Fruit fly (Drosophila melanogaster): ENCODE measurements around the gene Gr10a.

The Gr10a gene

DNA sequence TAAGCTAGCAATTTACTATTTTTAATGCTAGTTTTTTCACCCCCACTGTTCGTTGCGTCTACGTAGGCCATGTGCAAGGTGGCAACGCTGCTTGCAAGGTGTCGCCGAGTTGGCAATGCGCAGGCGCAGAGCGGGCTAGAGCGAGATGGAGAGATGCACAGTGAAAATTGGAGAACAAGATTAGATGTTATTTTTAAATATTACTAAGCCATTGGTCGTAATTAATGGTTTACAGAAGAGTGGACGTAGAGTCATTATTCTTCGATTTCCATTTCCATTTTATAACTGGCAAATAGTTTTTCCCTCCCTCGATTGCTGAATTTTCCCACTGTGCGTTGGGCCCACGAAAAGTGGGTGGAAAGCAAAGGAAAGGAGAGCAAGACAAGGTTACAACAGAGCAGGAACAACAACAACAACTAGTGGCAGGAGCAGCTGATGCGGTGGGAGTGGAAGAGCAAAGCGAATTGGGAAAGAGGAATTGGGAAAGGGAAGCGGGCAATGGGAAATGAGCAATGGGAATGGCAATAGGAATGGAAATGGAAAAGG, 35.7 kb upstream of the Gr10a start (continued):
- TF ChIP-seq pan (optimal IDR thresholded peaks at IDR 0.05) (no peak), pan (GFP tag; optimal IDR thresholded peaks at IDR 0.05 in 1 of 2, IDR thresholded peaks at IDR 0.05 in 1 of 2) (peak in 1 of 2 experiments; percentile 87), CG10209 (GFP tag; optimal IDR thresholded peaks at IDR 0.05) (peak; percentile 66), Sry-β (GFP tag; optimal IDR thresholded peaks at IDR 0.05) (no peak), rib (GFP tag; IDR thresholded peaks at IDR 0.05) (peak; percentile 71), Oaz (GFP tag; IDR thresholded peaks at IDR 0.05) (peak; percentile 57; the same call in 1 of the 2 replicates), CG2875 (GFP tag; optimal IDR thresholded peaks at IDR 0.05) (peak; percentile 62), CG4707 (GFP tag; optimal IDR thresholded peaks at IDR 0.05) (peak; percentile 92), Ets65A (GFP tag) (peak; percentile 95), CG17802 (tag; optimal IDR thresholded peaks at IDR 0.05) (peak; percentile 40), lilli (GFP tag; optimal IDR thresholded peaks at IDR 0.05) (peak; percentile 88), CG34224 (GFP tag; IDR thresholded peaks at IDR 0.05; ENCODE audit: partially characterized antibody) (no peak), CG5953 (GFP tag; IDR thresholded peaks at IDR 0.05) (peak; percentile 75; the same call in 1 of the 2 replicates), CG14965 (GFP tag; optimal IDR thresholded peaks at IDR 0.05; ENCODE audit: borderline replicate concordance) (no peak), Dip3 (GFP tag; optimal IDR thresholded peaks at IDR 0.05) (peak; percentile 59), CG6854 (GFP tag; optimal IDR thresholded peaks at IDR 0.05) (peak; percentile 37), repo (GFP tag; optimal IDR thresholded peaks at IDR 0.05) (peak; percentile 30), CG17361 (GFP tag; IDR thresholded peaks at IDR 0.05) (peak; percentile 69; the same call in 2 of the 3 replicates), CG18764 (GFP tag; optimal IDR thresholded peaks at IDR 0.05) (peak; percentile 43), MTF-1 (GFP tag; optimal IDR thresholded peaks at IDR 0.05; ENCODE audit: borderline replicate concordance) (no peak), dm (GFP tag; optimal IDR thresholded peaks at IDR 0.05) (peak; percentile 34), Drgx (GFP tag; IDR thresholded peaks at IDR 0.05) (peak; percentile 95), crp (GFP tag; optimal IDR thresholded peaks at IDR 0.05) (peak in 1 of 2 experiments; percentile 46), kah (GFP tag; optimal IDR thresholded peaks at IDR 0.05) (peak; percentile 56), prd (optimal IDR thresholded peaks at IDR 0.05) (no peak), prd (GFP tag; IDR thresholded peaks at IDR 0.05) (peak; percentile 87), bowl (GFP tag; IDR thresholded peaks at IDR 0.05) (peak; percentile 59; the same call in 1 of the 2 replicates), gcm (GFP tag; optimal IDR thresholded peaks at IDR 0.05) (peak; percentile 59), Abd-B (GFP tag; optimal IDR thresholded peaks at IDR 0.05) (peak; percentile 65), luna (GFP tag; optimal IDR thresholded peaks at IDR 0.05) (peak; percentile 19), CG12219 (GFP tag; optimal IDR thresholded peaks at IDR 0.05) (peak; percentile 61), CG7928 (GFP tag; optimal IDR thresholded peaks at IDR 0.05) (no peak), slou (GFP tag; optimal IDR thresholded peaks at IDR 0.05) (peak; percentile 53), ara (GFP tag; IDR thresholded peaks at IDR 0.05) (peak; percentile 87), ro (GFP tag; IDR thresholded peaks at IDR 0.05) (peak; percentile 50; the same call in 1 of the 2 replicates), ewg (GFP tag; optimal IDR thresholded peaks at IDR 0.05) (peak; percentile 99), Dref (GFP tag; IDR thresholded peaks at IDR 0.05) (no peak), CG16863 (GFP tag; optimal IDR thresholded peaks at IDR 0.05) (peak; percentile 74), CG17385 (GFP tag; optimal IDR thresholded peaks at IDR 0.05) (peak; percentile 62), CG9817 (tag; optimal IDR thresholded peaks at IDR 0.05) (peak; percentile 44), ap (GFP tag; IDR thresholded peaks at IDR 0.05) (peak; percentile 75), CG3847 (GFP tag; IDR thresholded peaks at IDR 0.05) (peak; percentile 66), Trl (optimal IDR thresholded peaks at IDR 0.05) (no peak), Trl (GFP tag; optimal IDR thresholded peaks at IDR 0.05) (peak; percentile 88), br (optimal IDR thresholded peaks at IDR 0.05) (no peak), ken (GFP tag; IDR thresholded peaks at IDR 0.05) (peak; percentile 89), HLH54F (GFP tag; optimal IDR thresholded peaks at IDR 0.05) (peak; percentile 59), da (GFP tag; optimal IDR thresholded peaks at IDR 0.05) (no peak), disco-r (GFP tag; optimal IDR thresholded peaks at IDR 0.05) (peak; percentile 62), phol (tag; optimal IDR thresholded peaks at IDR 0.05) (peak; percentile 59), CG2199 (GFP tag; IDR thresholded peaks at IDR 0.05) (peak; percentile 77)
